Worm (Caenorhabditis elegans) whole organism, midembryonic: ENCODE measurements around the gene nhr-41.

Experiments used
- cog-1 ChIP-seq: sonication (generic microtip); optimal IDR thresholded peaks from 2 replicates; lab custom pipeline; 2016; ENCODE audit warnings: missing genetic modification characterization, missing compliant biosample characterization
- flt-1 ChIP-seq: fragments of 200-800 bp; sonication (Bioruptor generic); IDR thresholded peaks from 2 replicates; pipeline ENCODE4 v1.3.6; 2022; ENCODE audit warnings: missing genetic modification characterization, missing compliant biosample characterization
- klf-2 ChIP-seq: fragments of 200-800 bp; sonication (Bioruptor generic); conservative IDR thresholded peaks from 2 replicates; pipeline ENCODE4 v1.3.6; 2022; ENCODE audit warnings: missing genetic modification reagents, missing genetic modification characterization, missing compliant biosample characterization
- med-1 ChIP-seq: sonication (generic microtip); optimal IDR thresholded peaks from 2 replicates; lab custom pipeline; 2017; ENCODE audit warnings: missing genetic modification characterization, mild to moderate bottlenecking, missing compliant biosample characterization, antibody characterized with exemption, missing genetic modification reagents; ENCODE audit not compliant: insufficient read depth
- ref-1 ChIP-seq: fragments of 200-800 bp; sonication (Bioruptor generic); conservative IDR thresholded peaks from 2 replicates; pipeline ENCODE4 v1.3.6; 2022; ENCODE audit warnings: missing genetic modification reagents, missing genetic modification characterization, missing compliant biosample characterization
- ztf-23 ChIP-seq: fragments of 200-800 bp; sonication (Bioruptor generic); IDR thresholded peaks from 2 replicates; pipeline ENCODE4 v1.3.6; 2022; ENCODE audit warnings: missing genetic modification reagents, missing genetic modification characterization, missing compliant biosample characterization

DNA sequence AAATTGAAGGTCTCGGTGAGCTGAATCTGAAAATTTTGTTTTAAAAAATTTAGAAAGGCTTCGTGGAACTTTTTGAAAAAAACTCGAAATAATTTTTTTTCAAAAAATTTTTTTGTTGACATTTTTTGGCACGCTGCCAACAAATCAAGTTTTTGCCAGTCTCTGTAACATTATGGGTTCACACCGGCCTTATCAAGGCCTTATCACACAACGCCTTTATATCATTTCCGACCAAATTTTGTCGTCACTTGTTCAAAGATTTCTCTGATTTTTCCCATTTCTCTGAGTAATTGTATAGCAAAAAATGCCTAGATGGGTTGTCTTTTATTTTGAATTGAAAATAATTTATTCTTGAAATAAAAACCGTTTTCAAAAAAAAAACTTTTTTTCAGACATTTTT is 19.8 kb downstream of the nhr-41 start:
- TF ChIP-seq ztf-23 (GFP tag; lab: Robert Waterston, UW), result no peak
- no peak for TF ChIP-seq med-1
- TF ChIP-seq ref-1 (GFP tag; lab: Robert Waterston, UW), result no peak
- TF ChIP-seq flt-1 (GFP tag; lab: Robert Waterston, UW), result no peak
- TF ChIP-seq cog-1 (tag; lab: Kevin White, UChicago), result no peak
- no peak for TF ChIP-seq klf-2 (GFP tag; lab: Robert Waterston, UW)
